Fruit fly (Drosophila melanogaster) whole organism, embryonic: ENCODE data around the gene rasp.

Experiments
- CG10959 ChIP-seq: fragments of 200-800 bp; sonication (Bioruptor generic); IDR thresholded peaks from 2 replicates; pipeline ENCODE4 v1.3.6; 2022; ENCODE audit warnings: missing biosample characterization, missing genetic modification characterization
- CG11560 ChIP-seq: fragments of 200-800 bp; sonication (Bioruptor generic); IDR thresholded peaks from 3 replicates; pipeline ENCODE4 v1.3.6; 2022; ENCODE audit warnings: missing biosample characterization, missing genetic modification characterization
- CG12744 ChIP-seq: fragments of 200-800 bp; sonication (Bioruptor generic); optimal IDR thresholded peaks from 2 replicates; lab custom pipeline; 2016; ENCODE audit warnings: missing biosample characterization, missing genetic modification characterization
- CG13287 ChIP-seq: fragments of 200-800 bp; sonication (Bioruptor generic); IDR thresholded peaks from 2 replicates; pipeline ENCODE4 v1.3.6; 2022; ENCODE audit warnings: missing biosample characterization, missing genetic modification characterization; ENCODE audit not compliant: partially characterized antibody
- CG13296 ChIP-seq: fragments of 200-800 bp; sonication (Bioruptor generic); optimal IDR thresholded peaks from 3 replicates; lab custom pipeline; 2018; ENCODE audit warnings: missing biosample characterization, mild to moderate bottlenecking, missing genetic modification characterization
- CG15479 ChIP-seq: fragments of 200-800 bp; sonication (Bioruptor generic); optimal IDR thresholded peaks from 3 replicates; lab custom pipeline; 2019; ENCODE audit warnings: missing biosample characterization, mild to moderate bottlenecking, missing genetic modification characterization, moderate library complexity
- CG16815 ChIP-seq: fragments of 200-800 bp; sonication (Bioruptor generic); optimal IDR thresholded peaks from 3 replicates; lab custom pipeline; 2017; ENCODE audit warnings: missing biosample characterization, mild to moderate bottlenecking, missing genetic modification characterization
- CG17186 ChIP-seq: fragments of 200-800 bp; sonication (Bioruptor generic); optimal IDR thresholded peaks from 3 replicates; lab custom pipeline; 2017; ENCODE audit warnings: missing biosample characterization, missing genetic modification reagents, missing genetic modification characterization
- CG2129 ChIP-seq: fragments of 200-800 bp; sonication (Bioruptor generic); IDR thresholded peaks from 2 replicates; pipeline ENCODE4 v1.3.6; 2022; ENCODE audit warnings: missing biosample characterization, missing genetic modification characterization; ENCODE audit not compliant: partially characterized antibody
- CG30020 ChIP-seq: fragments of 200-800 bp; optimal IDR thresholded peaks from 2 replicates; lab custom pipeline; 2019; ENCODE audit warnings: missing biosample characterization, mild to moderate bottlenecking, missing genetic modification characterization, moderate library complexity
- CG4707 ChIP-seq: fragments of 200-800 bp; sonication (Bioruptor generic); optimal IDR thresholded peaks from 2 replicates; lab custom pipeline; 2018; ENCODE audit warnings: missing biosample characterization, mild to moderate bottlenecking, missing genetic modification characterization, moderate library complexity
- CG6254 ChIP-seq: fragments of 200-800 bp; sonication (Bioruptor generic); optimal IDR thresholded peaks from 3 replicates; lab custom pipeline; 2017; ENCODE audit warnings: mild to moderate bottlenecking, missing biosample characterization, missing genetic modification reagents, missing genetic modification characterization
- CG6689 ChIP-seq: fragments of 200-800 bp; sonication (Bioruptor generic); IDR thresholded peaks from 2 replicates; pipeline ENCODE4 v1.3.6; 2022; ENCODE audit warnings: missing biosample characterization, missing genetic modification characterization
- CG6854 ChIP-seq: fragments of 200-800 bp; sonication (Bioruptor generic); optimal IDR thresholded peaks from 3 replicates; lab custom pipeline; 2017; ENCODE audit warnings: missing biosample characterization, mild to moderate bottlenecking, missing genetic modification characterization
- CG7271 ChIP-seq: fragments of 200-800 bp; sonication (Bioruptor generic); optimal IDR thresholded peaks from 2 replicates; lab custom pipeline; 2018; ENCODE audit warnings: missing biosample characterization, mild to moderate bottlenecking, missing genetic modification characterization, moderate library complexity
- CG7556 ChIP-seq: fragments of 200-800 bp; sonication (Bioruptor generic); optimal IDR thresholded peaks from 2 replicates; lab custom pipeline; 2017; ENCODE audit warnings: missing biosample characterization, mild to moderate bottlenecking, missing genetic modification characterization
- CG7928 ChIP-seq: fragments of 200-800 bp; sonication (Bioruptor generic); optimal IDR thresholded peaks from 2 replicates; lab custom pipeline; 2017; ENCODE audit warnings: missing biosample characterization, mild to moderate bottlenecking, missing genetic modification characterization
- CG8924 ChIP-seq: fragments of 200-800 bp; optimal IDR thresholded peaks from 3 replicates; lab custom pipeline; 2019; ENCODE audit warnings: missing biosample characterization, mild to moderate bottlenecking, missing genetic modification characterization, moderate library complexity
- CoRest ChIP-seq: fragments of 200-800 bp; sonication (Bioruptor generic); optimal IDR thresholded peaks from 3 replicates; lab custom pipeline; 2018; ENCODE audit warnings: missing biosample characterization, mild to moderate bottlenecking, missing genetic modification characterization, moderate library complexity
- Dfd ChIP-seq, 2 experiments: fragments of >200 bp; optimal IDR thresholded peaks; 2 replicates each; lab custom pipeline; 2017; ENCODE audit warnings: missing biosample characterization in 2 of 2, missing genetic modification characterization in 2 of 2
- HLHmδ ChIP-seq: fragments of 200-800 bp; sonication (Bioruptor generic); optimal IDR thresholded peaks from 2 replicates; lab custom pipeline; 2018; ENCODE audit warnings: missing biosample characterization, mild to moderate bottlenecking, missing genetic modification characterization, moderate library complexity
- Hr39 ChIP-seq: fragments of >200 bp; optimal IDR thresholded peaks from 2 replicates; lab custom pipeline; 2017
- Hr78 ChIP-seq, 2 experiments: fragments of 200-800 bp in 1 of 2; fragments of >200 bp in 1 of 2; sonication (Bioruptor generic) in 1 of 2; optimal IDR thresholded peaks; 2 replicates each; lab custom pipeline; 2017 to 2019; ENCODE audit warnings: missing biosample characterization in 2 of 2, missing genetic modification characterization in 2 of 2, mild to moderate bottlenecking in 1 of 2, moderate library complexity in 1 of 2
- Myb ChIP-seq: fragments of 200-800 bp; sonication (Bioruptor generic); optimal IDR thresholded peaks from 2 replicates; lab custom pipeline; 2016; ENCODE audit warnings: missing biosample characterization, missing genetic modification characterization
- NfI ChIP-seq: fragments of 200-800 bp; sonication (Bioruptor generic); optimal IDR thresholded peaks from 3 replicates; lab custom pipeline; 2018; ENCODE audit warnings: missing biosample characterization, mild to moderate bottlenecking, missing genetic modification characterization, moderate library complexity
- Rfx ChIP-seq: fragments of 200-800 bp; sonication (Bioruptor generic); IDR thresholded peaks from 2 replicates; pipeline ENCODE4 v1.3.6; 2022; ENCODE audit warnings: missing biosample characterization, missing genetic modification characterization
- Scr ChIP-seq: fragments of 200-800 bp; sonication (Bioruptor generic); IDR thresholded peaks from 2 replicates; pipeline ENCODE4 v1.3.6; 2022; ENCODE audit warnings: missing biosample characterization, missing genetic modification characterization; ENCODE audit not compliant: partially characterized antibody
- Stat92E ChIP-seq, 3 experiments: fragments of >200 bp in 2 of 3; fragments of 200-800 bp in 1 of 3; sonication (Bioruptor generic) in 1 of 3; optimal IDR thresholded peaks; 2 replicates each; lab custom pipeline; 2017 to 2019; ENCODE audit warnings: missing biosample characterization in 3 of 3, missing genetic modification characterization in 3 of 3, mild to moderate bottlenecking in 1 of 3, moderate library complexity in 1 of 3
- TFAM ChIP-seq: fragments of 200-800 bp; sonication (Bioruptor generic); optimal IDR thresholded peaks from 2 replicates; lab custom pipeline; 2017; ENCODE audit warnings: missing biosample characterization, missing genetic modification characterization, inconsistent platforms
- YL-1 ChIP-seq: fragments of 200-800 bp; sonication (Bioruptor generic); optimal IDR thresholded peaks from 3 replicates; lab custom pipeline; 2017; ENCODE audit warnings: missing biosample characterization, mild to moderate bottlenecking, missing genetic modification characterization
- crc ChIP-seq: fragments of 200-800 bp; sonication (Bioruptor generic); optimal IDR thresholded peaks from 2 replicates; lab custom pipeline; 2016; ENCODE audit warnings: missing biosample characterization, missing genetic modification characterization
- crp ChIP-seq, 2 experiments: fragments of 200-800 bp; sonication (Bioruptor generic); optimal IDR thresholded peaks; 2 replicates in 1 of 2; 3 replicates in 1 of 2; lab custom pipeline; 2017; ENCODE audit warnings: missing biosample characterization in 2 of 2, missing genetic modification characterization in 2 of 2, mild to moderate bottlenecking in 1 of 2, moderate library complexity in 1 of 2
- dpn ChIP-seq, 2 experiments: fragments of 200-800 bp; sonication (Bioruptor generic); optimal IDR thresholded peaks; 3 replicates each; lab custom pipeline; 2016; ENCODE audit warnings: missing biosample characterization in 2 of 2, missing genetic modification characterization in 2 of 2
- eve ChIP-seq, 2 experiments: fragments of >200 bp; optimal IDR thresholded peaks; 2 replicates each; lab custom pipeline; 2017; ENCODE audit warnings: missing biosample characterization in 2 of 2, missing genetic modification characterization in 2 of 2
- ewg ChIP-seq: fragments of 200-800 bp; sonication (Bioruptor generic); optimal IDR thresholded peaks from 3 replicates; lab custom pipeline; 2017; ENCODE audit warnings: mild to moderate bottlenecking, missing biosample characterization, missing genetic modification reagents, missing genetic modification characterization
- lab ChIP-seq: fragments of 200-800 bp; sonication (Bioruptor generic); optimal IDR thresholded peaks from 3 replicates; lab custom pipeline; 2017; ENCODE audit warnings: missing biosample characterization, missing genetic modification characterization, mild to moderate bottlenecking, moderate library complexity, missing genetic modification reagents
- p53 ChIP-seq: fragments of 200-800 bp; sonication (Bioruptor generic); optimal IDR thresholded peaks from 2 replicates; lab custom pipeline; 2016; ENCODE audit warnings: missing biosample characterization, missing genetic modification characterization
- prd ChIP-seq, 3 experiments: fragments of >200 bp in 2 of 3; fragments of 200-800 bp in 1 of 3; sonication (Bioruptor generic) in 1 of 3; optimal IDR thresholded peaks in 2 of 3; IDR thresholded peaks in 1 of 3; 2 replicates in 2 of 3; 3 replicates in 1 of 3; pipeline versions ENCODE4 v1.3.6 to Lab custom; 2017 to 2022; ENCODE audit warnings: missing biosample characterization in 1 of 3, missing genetic modification characterization in 1 of 3
- shn ChIP-seq: fragments of 200-800 bp; sonication (Bioruptor generic); optimal IDR thresholded peaks from 3 replicates; lab custom pipeline; 2016; ENCODE audit warnings: missing biosample characterization, missing genetic modification characterization
- sisA ChIP-seq: fragments of 200-800 bp; sonication (Bioruptor generic); IDR thresholded peaks from 2 replicates; pipeline ENCODE4 v1.3.6; 2022; ENCODE audit warnings: missing biosample characterization, missing genetic modification characterization
- slp2 ChIP-seq: fragments of 200-800 bp; sonication (Bioruptor generic); optimal IDR thresholded peaks from 2 replicates; lab custom pipeline; 2016; ENCODE audit warnings: missing biosample characterization, missing genetic modification characterization
- sna ChIP-seq: fragments of 200-800 bp; sonication (Bioruptor generic); IDR thresholded peaks from 2 replicates; pipeline ENCODE4 v1.3.6; 2022; ENCODE audit warnings: missing biosample characterization, missing genetic modification characterization; ENCODE audit not compliant: partially characterized antibody
- tgo ChIP-seq: fragments of 200-800 bp; sonication (Bioruptor generic); IDR thresholded peaks from 3 replicates; pipeline ENCODE4 v1.3.6; 2022; ENCODE audit warnings: missing biosample characterization, missing genetic modification characterization
- tio ChIP-seq: fragments of 200-800 bp; sonication (Bioruptor generic); optimal IDR thresholded peaks from 2 replicates; lab custom pipeline; 2017; ENCODE audit warnings: missing biosample characterization, missing genetic modification characterization, inconsistent platforms
- toy ChIP-seq: fragments of 200-800 bp; sonication (Bioruptor generic); IDR thresholded peaks from 2 replicates; pipeline ENCODE4 v1.3.6; 2022; ENCODE audit warnings: missing biosample characterization, missing genetic modification characterization
- trh ChIP-seq: fragments of 200-800 bp; sonication (Bioruptor generic); optimal IDR thresholded peaks from 2 replicates; lab custom pipeline; 2016; ENCODE audit warnings: missing biosample characterization, missing genetic modification characterization

rasp gene

DNA sequence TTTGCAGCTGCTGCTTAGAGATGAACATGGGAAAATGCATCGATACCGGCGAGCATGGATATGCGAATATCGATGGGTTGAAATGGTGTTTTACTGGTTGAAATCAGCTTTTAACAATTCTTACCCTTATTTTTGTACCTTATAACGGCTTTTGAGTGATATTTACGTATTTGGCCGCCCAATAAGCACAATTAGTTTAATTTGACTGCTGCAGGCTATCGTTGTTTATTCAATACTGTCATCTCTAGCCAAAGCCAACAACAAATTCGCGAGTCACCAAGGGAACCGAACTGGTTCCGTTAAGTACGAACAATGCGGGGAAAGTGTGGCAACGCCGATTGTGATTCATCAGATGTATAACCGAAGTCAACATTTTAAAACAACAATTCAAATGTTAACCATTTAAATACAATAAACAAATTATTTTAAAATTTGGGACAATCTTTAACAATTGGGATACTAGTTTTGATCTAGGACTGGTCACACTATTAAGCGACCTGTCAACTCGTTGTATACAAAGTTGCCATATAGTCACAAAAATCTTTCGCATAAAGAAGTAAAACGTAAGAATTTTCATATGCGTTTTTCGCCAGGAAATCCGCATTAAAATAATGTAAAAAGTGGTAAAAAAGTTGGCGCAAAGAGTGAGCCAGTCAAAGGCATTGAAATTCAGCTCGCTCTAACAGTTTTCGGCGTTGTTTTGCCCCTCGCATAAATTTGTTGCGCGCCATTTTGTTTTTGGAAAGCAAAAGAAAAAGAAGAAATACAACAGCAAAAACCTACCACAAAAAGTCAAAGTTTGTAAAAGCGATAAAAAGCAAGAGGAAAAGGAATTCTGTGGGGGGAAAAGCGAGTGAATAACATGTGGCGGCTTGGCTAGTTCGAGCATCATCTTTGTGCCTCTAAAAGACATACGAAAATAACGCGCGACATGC, 13.6 kb upstream of the rasp start, which contains the start of the genes Usp5 and BtbVII (continued):
- TF ChIP-seq Dfd (GFP tag; optimal IDR thresholded peaks at IDR 0.05; lab: Kevin White, UChicago) (no peak), CG7556 (no peak), trh (GFP tag; lab: Kevin White, UChicago) (no peak), CG6254 (GFP tag; lab: Kevin White, UChicago) (no peak), CG10959 (GFP tag; lab: Robert Waterston, UW) (no peak; the same call in 1 of the 2 replicates), ewg (peak; percentile 46), YL-1 (GFP tag; lab: Kevin White, UChicago) (no peak), HLHmδ (no peak), sisA (GFP tag; lab: Robert Waterston, UW) (peak; percentile 59), prd (optimal IDR thresholded peaks at IDR 0.05; lab: Kevin White, UChicago) (no peak), prd (GFP tag; IDR thresholded peaks at IDR 0.05; lab: Robert Waterston, UW) (peak; percentile 62; the same call in 2 of the 3 replicates), CG6689 (GFP tag; lab: Robert Waterston, UW) (0 out of 2 replicates have a peak, but pooled peaks have one; percentile 27), CG6854 (no peak), TFAM (GFP tag; lab: Kevin White, UChicago) (no peak), lab (GFP tag; lab: Kevin White, UChicago) (peak; percentile 67), CG4707 (GFP tag; lab: Kevin White, UChicago) (no peak), tgo (GFP tag; lab: Robert Waterston, UW) (peak; percentile 60; the same call in 1 of the 3 replicates), Stat92E (GFP tag; optimal IDR thresholded peaks at IDR 0.05; lab: Kevin White, UChicago) (peak in 1 of 3 experiments; percentile 13), shn (peak; percentile 74), crc (peak; percentile 22), eve (GFP tag; optimal IDR thresholded peaks at IDR 0.05; lab: Kevin White, UChicago) (no peak), Hr78 (GFP tag; optimal IDR thresholded peaks at IDR 0.05; lab: Kevin White, UChicago) (no peak), CG8924 (peak; percentile 77), tio (GFP tag; lab: Kevin White, UChicago) (no peak), NfI (GFP tag; lab: Kevin White, UChicago) (peak; percentile 54), CG2129 (peak; percentile 96), p53 (GFP tag; lab: Kevin White, UChicago) (no peak), CG30020 (tag; lab: Kevin White, UChicago) (peak; percentile 50), CG16815 (GFP tag; lab: Kevin White, UChicago) (peak; percentile 17), sna (GFP tag; lab: Robert Waterston, UW) (peak; percentile 99), CoRest (tag; lab: Kevin White, UChicago) (peak; percentile 49), CG7928 (GFP tag; lab: Kevin White, UChicago) (no peak), dpn (GFP tag; optimal IDR thresholded peaks at IDR 0.05; lab: Kevin White, UChicago) (peak; percentile 67 to 80), CG13296 (GFP tag; lab: Kevin White, UChicago) (peak; percentile 39), Myb (GFP tag; lab: Kevin White, UChicago) (peak; percentile 46), CG11560 (tag; lab: Robert Waterston, UW) (no peak), slp2 (GFP tag; lab: Kevin White, UChicago) (peak; percentile 33), Rfx (GFP tag; lab: Robert Waterston, UW) (peak; percentile 76), Scr (GFP tag; lab: Robert Waterston, UW) (peak; percentile 99), CG13287 (GFP tag; lab: Robert Waterston, UW) (peak; percentile 99), Hr39 (no peak), CG15479 (no peak), CG17186 (no peak), toy (GFP tag; lab: Robert Waterston, UW) (no peak), CG12744 (GFP tag; lab: Kevin White, UChicago) (peak; percentile 26), crp (GFP tag; optimal IDR thresholded peaks at IDR 0.05; lab: Kevin White, UChicago) (peak in 1 of 2 experiments; percentile 45), CG7271 (no peak)
